Fruit fly (Drosophila melanogaster) whole organism, embryonic: ENCODE results near the gene Ir75d.
A peak's percentile ranks its signal among the peaks of the same experiment; 100 is the strongest.

Source experiments
- B-H2 ChIP-seq: fragments of 200-800 bp; sonication (Bioruptor generic); optimal IDR thresholded peaks from 2 replicates; lab custom pipeline; 2018; ENCODE audit warnings: missing biosample characterization, mild to moderate bottlenecking, missing genetic modification characterization
- CG10543 ChIP-seq: fragments of 200-800 bp; sonication (Bioruptor generic); optimal IDR thresholded peaks from 3 replicates; lab custom pipeline; 2017; ENCODE audit warnings: missing biosample characterization, mild to moderate bottlenecking, missing genetic modification characterization, moderate library complexity
- CG10565 ChIP-seq: fragments of 200-800 bp; sonication (Bioruptor generic); optimal IDR thresholded peaks from 3 replicates; lab custom pipeline; 2016; ENCODE audit warnings: missing biosample characterization, mild to moderate bottlenecking, missing genetic modification characterization
- CG12104 ChIP-seq: fragments of 200-800 bp; sonication (Bioruptor generic); optimal IDR thresholded peaks from 3 replicates; lab custom pipeline; 2016; ENCODE audit warnings: missing biosample characterization, missing genetic modification characterization
- CG15269 ChIP-seq: fragments of 200-800 bp; sonication (Bioruptor generic); optimal IDR thresholded peaks from 2 replicates; lab custom pipeline; 2018; ENCODE audit warnings: missing biosample characterization, mild to moderate bottlenecking, missing genetic modification characterization, moderate library complexity
- CG16863 ChIP-seq: fragments of 200-800 bp; sonication (Bioruptor generic); optimal IDR thresholded peaks from 3 replicates; lab custom pipeline; 2016; ENCODE audit warnings: missing biosample characterization, missing genetic modification characterization
- CG17359 ChIP-seq: fragments of 200-800 bp; sonication (Bioruptor generic); optimal IDR thresholded peaks from 3 replicates; lab custom pipeline; 2018; ENCODE audit warnings: missing biosample characterization, mild to moderate bottlenecking, missing genetic modification characterization, moderate library complexity
- CG17385 ChIP-seq: fragments of 200-800 bp; sonication (Bioruptor generic); optimal IDR thresholded peaks from 3 replicates; lab custom pipeline; 2018; ENCODE audit warnings: missing biosample characterization, mild to moderate bottlenecking, missing genetic modification characterization
- CG3065 ChIP-seq: fragments of 200-800 bp; sonication (Bioruptor generic); optimal IDR thresholded peaks from 2 replicates; lab custom pipeline; 2016; ENCODE audit warnings: missing biosample characterization, missing genetic modification characterization
- CG31224 ChIP-seq: fragments of 200-800 bp; sonication (Bioruptor generic); IDR thresholded peaks from 2 replicates; pipeline ENCODE4 v1.3.6; 2022; ENCODE audit warnings: missing biosample characterization, missing genetic modification characterization
- CG34376 ChIP-seq: fragments of 200-800 bp; sonication (Bioruptor generic); optimal IDR thresholded peaks from 2 replicates; lab custom pipeline; 2018; ENCODE audit warnings: missing biosample characterization, mild to moderate bottlenecking, missing genetic modification characterization
- CG4707 ChIP-seq: fragments of 200-800 bp; sonication (Bioruptor generic); optimal IDR thresholded peaks from 2 replicates; lab custom pipeline; 2018; ENCODE audit warnings: missing biosample characterization, mild to moderate bottlenecking, missing genetic modification characterization, moderate library complexity
- CG5245 ChIP-seq: fragments of 200-800 bp; sonication (Bioruptor generic); optimal IDR thresholded peaks from 3 replicates; lab custom pipeline; 2016; ENCODE audit warnings: missing biosample characterization, missing genetic modification characterization
- CG6791 ChIP-seq: fragments of 200-800 bp; sonication (Bioruptor generic); IDR thresholded peaks from 3 replicates; pipeline ENCODE4 v1.3.6; 2022; ENCODE audit warnings: missing biosample characterization, missing genetic modification characterization; ENCODE audit not compliant: partially characterized antibody
- CG7372 ChIP-seq: fragments of 200-800 bp; sonication (Bioruptor generic); IDR thresholded peaks from 2 replicates; pipeline ENCODE4 v1.3.6; 2022; ENCODE audit warnings: missing biosample characterization, missing genetic modification characterization
- CG8290 ChIP-seq, 3 experiments: fragments of 200-800 bp; sonication (Bioruptor generic); optimal IDR thresholded peaks; 2 replicates each; lab custom pipeline; 2016 to 2019; ENCODE audit warnings: missing biosample characterization in 3 of 3, missing genetic modification characterization in 3 of 3, mild to moderate bottlenecking in 2 of 3, moderate library complexity in 1 of 3
- CG8388 ChIP-seq: fragments of 200-800 bp; sonication (Bioruptor generic); optimal IDR thresholded peaks from 2 replicates; lab custom pipeline; 2019; ENCODE audit warnings: missing biosample characterization, mild to moderate bottlenecking, missing genetic modification characterization, moderate library complexity
- CG8944 ChIP-seq: fragments of 200-800 bp; sonication (Bioruptor generic); optimal IDR thresholded peaks from 3 replicates; lab custom pipeline; 2016; ENCODE audit warnings: missing biosample characterization, missing genetic modification characterization
- Doc2 ChIP-seq: fragments of 200-800 bp; sonication (Bioruptor generic); IDR thresholded peaks from 2 replicates; pipeline ENCODE4 v1.3.6; 2022; ENCODE audit warnings: missing biosample characterization, missing genetic modification characterization
- Drgx ChIP-seq: fragments of 200-800 bp; sonication (Bioruptor generic); IDR thresholded peaks from 2 replicates; pipeline ENCODE4 v1.3.6; 2022; ENCODE audit warnings: missing biosample characterization, missing genetic modification characterization
- Elba2 ChIP-seq: fragments of 200-800 bp; sonication (Bioruptor generic); optimal IDR thresholded peaks from 3 replicates; lab custom pipeline; 2016; ENCODE audit warnings: missing biosample characterization, missing genetic modification characterization
- HHEX ChIP-seq: fragments of 200-800 bp; sonication (Bioruptor generic); optimal IDR thresholded peaks from 3 replicates; lab custom pipeline; 2017; ENCODE audit warnings: missing biosample characterization, mild to moderate bottlenecking, missing genetic modification characterization, missing genetic modification reagents
- HLH54F ChIP-seq: fragments of 200-800 bp; sonication (Bioruptor generic); optimal IDR thresholded peaks from 3 replicates; lab custom pipeline; 2016; ENCODE audit warnings: missing biosample characterization, missing genetic modification characterization
- Hr78 ChIP-seq, 2 experiments: fragments of 200-800 bp in 1 of 2; fragments of >200 bp in 1 of 2; sonication (Bioruptor generic) in 1 of 2; optimal IDR thresholded peaks; 2 replicates each; lab custom pipeline; 2017 to 2019; ENCODE audit warnings: missing biosample characterization in 2 of 2, missing genetic modification characterization in 2 of 2, mild to moderate bottlenecking in 1 of 2, moderate library complexity in 1 of 2
- Jarid2 ChIP-seq: fragments of 200-800 bp; sonication (Bioruptor generic); optimal IDR thresholded peaks from 3 replicates; lab custom pipeline; 2017; ENCODE audit warnings: mild to moderate bottlenecking, missing biosample characterization, missing genetic modification reagents, missing genetic modification characterization
- Nf-YB ChIP-seq: fragments of 200-800 bp; sonication (Bioruptor generic); optimal IDR thresholded peaks from 3 replicates; lab custom pipeline; 2019; ENCODE audit warnings: missing biosample characterization, mild to moderate bottlenecking, missing genetic modification characterization, moderate library complexity
- Pdp1 ChIP-seq, 2 experiments: fragments of 200-800 bp; sonication (Bioruptor generic); optimal IDR thresholded peaks; 3 replicates each; lab custom pipeline; 2016; ENCODE audit warnings: missing biosample characterization in 2 of 2, missing genetic modification characterization in 2 of 2, mild to moderate bottlenecking in 1 of 2, moderate library complexity in 1 of 2
- Xbp1 ChIP-seq: fragments of 200-800 bp; sonication (Bioruptor generic); optimal IDR thresholded peaks from 3 replicates; lab custom pipeline; 2016; ENCODE audit warnings: missing biosample characterization, mild to moderate bottlenecking, missing genetic modification characterization
- abd-A ChIP-seq: fragments of 200-800 bp; sonication (Bioruptor generic); optimal IDR thresholded peaks from 3 replicates; lab custom pipeline; 2019; ENCODE audit warnings: missing biosample characterization, mild to moderate bottlenecking, missing genetic modification characterization, moderate library complexity
- ap ChIP-seq: fragments of 200-800 bp; sonication (Bioruptor generic); IDR thresholded peaks from 2 replicates; pipeline ENCODE4 v1.3.6; 2022; ENCODE audit warnings: missing biosample characterization, missing genetic modification characterization
- br ChIP-seq: fragments of >200 bp; optimal IDR thresholded peaks from 2 replicates; lab custom pipeline; 2017
- caup ChIP-seq: fragments of 200-800 bp; sonication (Bioruptor generic); optimal IDR thresholded peaks from 3 replicates; lab custom pipeline; 2017; ENCODE audit warnings: missing biosample characterization, mild to moderate bottlenecking, missing genetic modification characterization, moderate library complexity; ENCODE audit not compliant: severe bottlenecking
- chinmo ChIP-seq: fragments of 200-800 bp; sonication (Bioruptor generic); IDR thresholded peaks from 4 replicates; pipeline ENCODE4 v1.3.6; 2022; ENCODE audit warnings: missing biosample characterization, missing genetic modification characterization; ENCODE audit not compliant: partially characterized antibody
- ci ChIP-seq: fragments of 200-800 bp; sonication (Bioruptor generic); IDR thresholded peaks from 3 replicates; pipeline ENCODE4 v1.3.6; 2022; ENCODE audit warnings: missing biosample characterization, missing genetic modification characterization
- disco-r ChIP-seq: fragments of 200-800 bp; sonication (Bioruptor generic); optimal IDR thresholded peaks from 2 replicates; lab custom pipeline; 2016; ENCODE audit warnings: missing biosample characterization, missing genetic modification characterization
- ewg ChIP-seq: fragments of 200-800 bp; sonication (Bioruptor generic); optimal IDR thresholded peaks from 3 replicates; lab custom pipeline; 2017; ENCODE audit warnings: mild to moderate bottlenecking, missing biosample characterization, missing genetic modification reagents, missing genetic modification characterization
- hkb ChIP-seq, 2 experiments: fragments of 200-800 bp in 1 of 2; fragments of >200 bp in 1 of 2; sonication (Bioruptor generic) in 1 of 2; IDR thresholded peaks in 1 of 2; optimal IDR thresholded peaks in 1 of 2; 2 replicates each; pipeline versions ENCODE4 v1.3.6 to Lab custom; 2017 to 2022; ENCODE audit warnings: missing biosample characterization in 1 of 2, missing genetic modification characterization in 1 of 2
- kah ChIP-seq: fragments of 200-800 bp; sonication (Bioruptor generic); optimal IDR thresholded peaks from 2 replicates; lab custom pipeline; 2018; ENCODE audit warnings: missing biosample characterization, mild to moderate bottlenecking, missing genetic modification characterization
- lbe ChIP-seq: fragments of 200-800 bp; sonication (Bioruptor generic); optimal IDR thresholded peaks from 2 replicates; lab custom pipeline; 2016; ENCODE audit warnings: missing biosample characterization, mild to moderate bottlenecking, missing genetic modification characterization
- mirr ChIP-seq: fragments of 200-800 bp; sonication (Bioruptor generic); optimal IDR thresholded peaks from 3 replicates; lab custom pipeline; 2018; ENCODE audit warnings: missing biosample characterization, mild to moderate bottlenecking, missing genetic modification characterization
- odd ChIP-seq: fragments of 200-800 bp; sonication (Bioruptor generic); optimal IDR thresholded peaks from 2 replicates; lab custom pipeline; 2017; ENCODE audit warnings: missing biosample characterization, mild to moderate bottlenecking, missing genetic modification characterization
- pfk ChIP-seq: fragments of 200-800 bp; sonication (Bioruptor generic); optimal IDR thresholded peaks from 2 replicates; lab custom pipeline; 2018; ENCODE audit warnings: missing biosample characterization, mild to moderate bottlenecking, missing genetic modification characterization, moderate library complexity
- sd ChIP-seq: fragments of 200-800 bp; sonication (Bioruptor generic); optimal IDR thresholded peaks from 3 replicates; lab custom pipeline; 2018; ENCODE audit warnings: missing biosample characterization, mild to moderate bottlenecking, missing genetic modification characterization, moderate library complexity
- slp2 ChIP-seq: fragments of 200-800 bp; sonication (Bioruptor generic); optimal IDR thresholded peaks from 2 replicates; lab custom pipeline; 2016; ENCODE audit warnings: missing biosample characterization, missing genetic modification characterization
- sqz ChIP-seq: fragments of 200-800 bp; sonication (Bioruptor generic); optimal IDR thresholded peaks from 3 replicates; lab custom pipeline; 2018; ENCODE audit warnings: missing biosample characterization, mild to moderate bottlenecking, missing genetic modification characterization
- tgo ChIP-seq: fragments of 200-800 bp; sonication (Bioruptor generic); IDR thresholded peaks from 3 replicates; pipeline ENCODE4 v1.3.6; 2022; ENCODE audit warnings: missing biosample characterization, missing genetic modification characterization
- tll ChIP-seq, 2 experiments: fragments of 200-800 bp in 1 of 2; fragments of >200 bp in 1 of 2; sonication (Bioruptor generic) in 1 of 2; optimal IDR thresholded peaks; 2 replicates each; lab custom pipeline; 2017 to 2019; ENCODE audit warnings: missing biosample characterization in 2 of 2, missing genetic modification characterization in 2 of 2, mild to moderate bottlenecking in 1 of 2, moderate library complexity in 1 of 2
- ttk ChIP-seq: fragments of 200-800 bp; sonication (Bioruptor generic); IDR thresholded peaks from 2 replicates; pipeline ENCODE4 v2.1.2; 2022; ENCODE audit warnings: missing biosample characterization, missing genetic modification characterization

Gene Ir75d

dm6 chr3L:18895079-18895478 is 15.9 kb downstream of the Ir75d start (continued):
- TF ChIP-seq HHEX (GFP tag; lab: Kevin White, UChicago) (no peak), CG34376 (GFP tag; lab: Kevin White, UChicago) (peak; percentile 71), CG10565 (GFP tag; lab: Kevin White, UChicago) (no peak), pfk (GFP tag; lab: Kevin White, UChicago) (no peak), B-H2 (peak; percentile 60), CG10543 (GFP tag; lab: Kevin White, UChicago) (peak; percentile 21), CG15269 (tag; lab: Kevin White, UChicago) (peak; percentile 5), mirr (peak; percentile 57), CG8944 (GFP tag; lab: Kevin White, UChicago) (no peak), CG7372 (no peak), CG16863 (GFP tag; lab: Kevin White, UChicago) (no peak), ewg (no peak), slp2 (GFP tag; lab: Kevin White, UChicago) (no peak), Elba2 (GFP tag; lab: Kevin White, UChicago) (no peak), ap (GFP tag; lab: Robert Waterston, UW) (no peak), CG4707 (GFP tag; lab: Kevin White, UChicago) (no peak), hkb (optimal IDR thresholded peaks at IDR 0.05; lab: Kevin White, UChicago) (no peak), hkb (GFP tag; IDR thresholded peaks at IDR 0.05; lab: Robert Waterston, UW) (0 out of 2 replicates have a peak, but pooled peaks have one; percentile 16), CG6791 (GFP tag; lab: Robert Waterston, UW) (no peak), abd-A (tag; lab: Kevin White, UChicago) (peak; percentile 40), CG12104 (GFP tag; lab: Kevin White, UChicago) (no peak), sqz (GFP tag; lab: Kevin White, UChicago) (peak; percentile 61), CG5245 (GFP tag; lab: Kevin White, UChicago) (no peak), kah (GFP tag; lab: Kevin White, UChicago) (no peak), tgo (GFP tag; lab: Robert Waterston, UW) (no peak), disco-r (GFP tag; lab: Kevin White, UChicago) (no peak), ci (GFP tag; lab: Robert Waterston, UW) (no peak), sd (tag; lab: Kevin White, UChicago) (peak; percentile 72), Doc2 (GFP tag; lab: Robert Waterston, UW) (no peak), Nf-YB (GFP tag; lab: Kevin White, UChicago) (no peak)

DNA sequence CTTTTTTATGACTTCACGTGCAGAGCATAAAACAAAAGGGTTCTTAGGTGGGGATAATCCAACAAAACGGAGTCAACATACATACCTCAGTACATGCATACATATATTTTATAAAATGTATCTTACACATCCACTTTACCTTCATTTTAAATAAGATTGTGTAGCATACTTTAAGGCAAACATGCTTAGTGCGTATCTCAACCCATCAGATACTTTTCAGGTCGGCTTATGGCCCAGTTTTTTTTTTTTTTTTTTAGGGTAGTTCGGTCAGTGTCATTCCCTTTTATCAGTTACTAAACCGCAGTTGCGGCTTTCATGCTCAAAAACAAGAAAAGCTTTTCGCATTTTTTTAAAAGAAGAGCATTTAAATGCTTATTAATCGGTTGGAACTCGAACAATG is 19.0 kb downstream of the Ir75d start, which contains the start of gene NijB:
NijB (plus strand) TSS at position 398 of the 400 bp plus-strand sequence.
- TF ChIP-seq tll (GFP tag; optimal IDR thresholded peaks at IDR 0.05; lab: Kevin White, UChicago) = no peak
- TF ChIP-seq CG17359 (tag; lab: Kevin White, UChicago) = peak; percentile 63
- TF ChIP-seq lbe (GFP tag; lab: Kevin White, UChicago) = no peak
- TF ChIP-seq Hr78 (GFP tag; optimal IDR thresholded peaks at IDR 0.05; lab: Kevin White, UChicago) = no peak
- no peak for TF ChIP-seq br (lab: Kevin White, UChicago)
- no peak for TF ChIP-seq Jarid2 (GFP tag; lab: Kevin White, UChicago)
- no peak for TF ChIP-seq CG31224
- no peak for TF ChIP-seq disco-r (GFP tag; lab: Kevin White, UChicago)
- TF ChIP-seq odd = no peak
- TF ChIP-seq CG8290 (GFP tag; optimal IDR thresholded peaks at IDR 0.05; lab: Kevin White, UChicago) = peak; percentile 3
- peak in 1 of 2 experiments; percentile 8 for TF ChIP-seq CG8290 (tag; optimal IDR thresholded peaks at IDR 0.05; lab: Kevin White, UChicago)
- TF ChIP-seq chinmo (GFP tag; lab: Robert Waterston, UW) = 0 out of 4 replicates have a peak, but pooled peaks have one; percentile 30
- no peak for TF ChIP-seq CG3065 (GFP tag; lab: Kevin White, UChicago)
- no peak for TF ChIP-seq CG8388 (GFP tag; lab: Kevin White, UChicago)
- no peak for TF ChIP-seq ttk (GFP tag; lab: Robert Waterston, UW)
- TF ChIP-seq Pdp1 (GFP tag; optimal IDR thresholded peaks at IDR 0.05; lab: Kevin White, UChicago) = peak in 1 of 2 experiments; percentile 60
- TF ChIP-seq caup = no peak
- no peak for TF ChIP-seq Xbp1
- TF ChIP-seq CG12104 (GFP tag; lab: Kevin White, UChicago) = no peak
- no peak for TF ChIP-seq CG17385 (GFP tag; lab: Kevin White, UChicago)
- TF ChIP-seq sqz (GFP tag; lab: Kevin White, UChicago) = peak; percentile 85
- TF ChIP-seq Drgx = no peak
- no peak for TF ChIP-seq HLH54F (GFP tag; lab: Kevin White, UChicago)
- peak; percentile 12 for TF ChIP-seq CG34376 (GFP tag; lab: Kevin White, UChicago)
